Fruit fly (Drosophila melanogaster) whole organism, embryonic: ENCODE data around the gene CG17321.

Source experiments
- Atf3 ChIP-seq: fragments of 200-800 bp; sonication (Bioruptor generic); optimal IDR thresholded peaks from 3 replicates; lab custom pipeline; 2016; ENCODE audit warnings: missing biosample characterization, missing genetic modification characterization
- Atf6 ChIP-seq: fragments of 200-800 bp; sonication (Bioruptor generic); IDR thresholded peaks from 2 replicates; pipeline ENCODE4 v1.3.6; 2022; ENCODE audit warnings: missing biosample characterization, missing genetic modification characterization
- B-H1 ChIP-seq: fragments of 200-800 bp; sonication (Bioruptor generic); IDR thresholded peaks from 3 replicates; pipeline ENCODE4 v1.3.6; 2022; ENCODE audit warnings: missing biosample characterization, missing genetic modification characterization
- Blimp-1 ChIP-seq: fragments of 200-800 bp; sonication (Bioruptor generic); optimal IDR thresholded peaks from 3 replicates; lab custom pipeline; 2018; ENCODE audit warnings: missing biosample characterization, missing genetic modification characterization, mild to moderate bottlenecking, moderate library complexity, missing genetic modification reagents
- CG11085 ChIP-seq: fragments of 200-800 bp; sonication (Bioruptor generic); IDR thresholded peaks from 2 replicates; pipeline ENCODE4 v1.3.6; 2022; ENCODE audit warnings: missing biosample characterization, missing genetic modification characterization
- CG11504 ChIP-seq: fragments of 200-800 bp; sonication (Bioruptor generic); optimal IDR thresholded peaks from 3 replicates; lab custom pipeline; 2019; ENCODE audit warnings: missing biosample characterization, mild to moderate bottlenecking, missing genetic modification characterization, moderate library complexity
- CG1233 ChIP-seq: fragments of 200-800 bp; sonication (Bioruptor generic); optimal IDR thresholded peaks from 4 replicates; lab custom pipeline; 2018; ENCODE audit warnings: missing biosample characterization, mild to moderate bottlenecking, missing genetic modification characterization
- CG13287 ChIP-seq: fragments of 200-800 bp; sonication (Bioruptor generic); IDR thresholded peaks from 2 replicates; pipeline ENCODE4 v1.3.6; 2022; ENCODE audit warnings: missing biosample characterization, missing genetic modification characterization; ENCODE audit not compliant: partially characterized antibody
- CG15269 ChIP-seq: fragments of 200-800 bp; sonication (Bioruptor generic); optimal IDR thresholded peaks from 2 replicates; lab custom pipeline; 2018; ENCODE audit warnings: missing biosample characterization, mild to moderate bottlenecking, missing genetic modification characterization, moderate library complexity
- CG18599 ChIP-seq: fragments of 200-800 bp; sonication (Bioruptor generic); optimal IDR thresholded peaks from 3 replicates; lab custom pipeline; 2017; ENCODE audit warnings: missing biosample characterization, missing genetic modification characterization, mild to moderate bottlenecking, moderate library complexity, missing genetic modification reagents
- CG31224 ChIP-seq: fragments of 200-800 bp; sonication (Bioruptor generic); IDR thresholded peaks from 2 replicates; pipeline ENCODE4 v1.3.6; 2022; ENCODE audit warnings: missing biosample characterization, missing genetic modification characterization
- CG31441 ChIP-seq: fragments of 200-800 bp; sonication (Bioruptor generic); IDR thresholded peaks from 2 replicates; pipeline ENCODE4 v1.3.6; 2022; ENCODE audit warnings: missing biosample characterization, missing genetic modification characterization
- CG43689 ChIP-seq: fragments of 200-800 bp; sonication (Bioruptor generic); IDR thresholded peaks from 2 replicates; pipeline ENCODE4 v1.3.6; 2022; ENCODE audit warnings: missing biosample characterization, missing genetic modification characterization
- CG4424 ChIP-seq: fragments of 200-800 bp; sonication (Bioruptor generic); optimal IDR thresholded peaks from 3 replicates; lab custom pipeline; 2016; ENCODE audit warnings: missing biosample characterization, missing genetic modification characterization
- CG4730 ChIP-seq: fragments of 200-800 bp; sonication (Bioruptor generic); IDR thresholded peaks from 2 replicates; pipeline ENCODE4 v1.3.6; 2022; ENCODE audit warnings: missing biosample characterization, missing genetic modification characterization
- CG6272 ChIP-seq: fragments of 200-800 bp; sonication (Bioruptor generic); IDR thresholded peaks from 2 replicates; pipeline ENCODE4 v1.3.6; 2022; ENCODE audit warnings: missing biosample characterization, missing genetic modification characterization
- CG7357 ChIP-seq: fragments of 200-800 bp; sonication (Bioruptor generic); IDR thresholded peaks from 3 replicates; pipeline ENCODE4 v1.3.6; 2022; ENCODE audit warnings: missing biosample characterization, missing genetic modification characterization
- CG7928 ChIP-seq: fragments of 200-800 bp; sonication (Bioruptor generic); optimal IDR thresholded peaks from 2 replicates; lab custom pipeline; 2017; ENCODE audit warnings: missing biosample characterization, mild to moderate bottlenecking, missing genetic modification characterization
- Chrac-16 ChIP-seq: fragments of 200-800 bp; sonication (Bioruptor generic); optimal IDR thresholded peaks from 3 replicates; lab custom pipeline; 2016; ENCODE audit warnings: missing biosample characterization, missing genetic modification characterization
- D ChIP-seq, 2 experiments: fragments of 200-800 bp in 1 of 2; fragments of >200 bp in 1 of 2; sonication (Bioruptor generic) in 1 of 2; optimal IDR thresholded peaks; 2 replicates in 1 of 2; 3 replicates in 1 of 2; lab custom pipeline; 2017; ENCODE audit warnings: mild to moderate bottlenecking in 1 of 2, missing biosample characterization in 1 of 2, missing genetic modification characterization in 1 of 2, missing genetic modification reagents in 1 of 2
- Dek ChIP-seq: fragments of 200-800 bp; sonication (Bioruptor generic); optimal IDR thresholded peaks from 3 replicates; lab custom pipeline; 2019; ENCODE audit warnings: missing biosample characterization, mild to moderate bottlenecking, missing genetic modification characterization, moderate library complexity
- E2f2 ChIP-seq: fragments of 200-800 bp; sonication (Bioruptor generic); IDR thresholded peaks from 2 replicates; pipeline ENCODE4 v1.3.6; 2022; ENCODE audit warnings: missing biosample characterization, missing genetic modification characterization
- Ets65A ChIP-seq: fragments of 200-800 bp; sonication (Bioruptor generic); peaks from one replicate; lab custom pipeline; 2016; ENCODE audit warnings: missing biosample characterization, missing genetic modification characterization
- Ets97D ChIP-seq: fragments of 200-800 bp; sonication (Bioruptor generic); optimal IDR thresholded peaks from 3 replicates; lab custom pipeline; 2016; ENCODE audit warnings: missing biosample characterization, missing genetic modification characterization
- Gug ChIP-seq: fragments of 200-800 bp; sonication (Bioruptor generic); IDR thresholded peaks from 4 replicates; pipeline ENCODE4 v1.3.6; 2022; ENCODE audit warnings: missing biosample characterization, missing genetic modification characterization
- Hsf ChIP-seq: fragments of 200-800 bp; sonication (Bioruptor generic); optimal IDR thresholded peaks from 3 replicates; lab custom pipeline; 2016; ENCODE audit warnings: missing biosample characterization, missing genetic modification characterization
- Kr ChIP-seq: fragments of 200-800 bp; sonication (Bioruptor generic); optimal IDR thresholded peaks from 2 replicates; lab custom pipeline; 2017; ENCODE audit warnings: missing biosample characterization, mild to moderate bottlenecking, missing genetic modification characterization
- Max ChIP-seq: fragments of 200-800 bp; sonication (Bioruptor generic); optimal IDR thresholded peaks from 2 replicates; lab custom pipeline; 2016; ENCODE audit warnings: missing biosample characterization, mild to moderate bottlenecking, missing genetic modification characterization
- bowl ChIP-seq: fragments of 200-800 bp; sonication (Bioruptor generic); IDR thresholded peaks from 2 replicates; pipeline ENCODE4 v1.3.6; 2022; ENCODE audit warnings: missing biosample characterization, missing genetic modification characterization
- chif ChIP-seq, 2 experiments: fragments of 200-800 bp; sonication (Bioruptor generic); optimal IDR thresholded peaks; 3 replicates each; lab custom pipeline; 2016; ENCODE audit warnings: missing biosample characterization in 2 of 2, missing genetic modification characterization in 2 of 2
- cwo ChIP-seq: fragments of 200-800 bp; sonication (Bioruptor generic); optimal IDR thresholded peaks from 3 replicates; lab custom pipeline; 2017; ENCODE audit warnings: missing biosample characterization, missing genetic modification characterization, mild to moderate bottlenecking, moderate library complexity, missing genetic modification reagents
- da ChIP-seq: fragments of 200-800 bp; sonication (Bioruptor generic); optimal IDR thresholded peaks from 2 replicates; lab custom pipeline; 2016; ENCODE audit warnings: missing biosample characterization, missing genetic modification characterization
- dati ChIP-seq: fragments of 200-800 bp; sonication (Bioruptor generic); IDR thresholded peaks from 2 replicates; pipeline ENCODE4 v1.3.6; 2022; ENCODE audit warnings: missing biosample characterization, missing genetic modification characterization
- esg ChIP-seq: fragments of 200-800 bp; sonication (Bioruptor generic); conservative IDR thresholded peaks from 2 replicates; pipeline ENCODE4 v1.3.6; 2022; ENCODE audit warnings: missing biosample characterization, missing genetic modification characterization
- fru ChIP-seq: fragments of >200 bp; optimal IDR thresholded peaks from 2 replicates; lab custom pipeline; 2017
- grau ChIP-seq: fragments of 200-800 bp; optimal IDR thresholded peaks from 3 replicates; lab custom pipeline; 2019; ENCODE audit warnings: missing biosample characterization, mild to moderate bottlenecking, missing genetic modification characterization, moderate library complexity
- gsb-n ChIP-seq: fragments of 200-800 bp; sonication (Bioruptor generic); optimal IDR thresholded peaks from 3 replicates; lab custom pipeline; 2018; ENCODE audit warnings: missing biosample characterization, mild to moderate bottlenecking, missing genetic modification characterization
- her ChIP-seq: fragments of 200-800 bp; sonication (Bioruptor generic); optimal IDR thresholded peaks from 2 replicates; lab custom pipeline; 2016; ENCODE audit warnings: missing biosample characterization, missing genetic modification characterization
- hth ChIP-seq: fragments of >200 bp; optimal IDR thresholded peaks from 2 replicates; lab custom pipeline; 2017; ENCODE audit warnings: inconsistent platforms
- ind ChIP-seq: fragments of 200-800 bp; sonication (Bioruptor generic); optimal IDR thresholded peaks from 3 replicates; lab custom pipeline; 2016; ENCODE audit warnings: missing biosample characterization, missing genetic modification characterization
- kni ChIP-seq: fragments of 200-800 bp; sonication (Bioruptor generic); optimal IDR thresholded peaks from 3 replicates; lab custom pipeline; 2017; ENCODE audit warnings: mild to moderate bottlenecking, missing biosample characterization, missing genetic modification reagents, missing genetic modification characterization
- maf-S ChIP-seq: fragments of 200-800 bp; sonication (Bioruptor generic); optimal IDR thresholded peaks from 2 replicates; lab custom pipeline; 2016; ENCODE audit warnings: missing biosample characterization, missing genetic modification characterization
- pb ChIP-seq: fragments of 200-800 bp; sonication (Bioruptor generic); optimal IDR thresholded peaks from 3 replicates; lab custom pipeline; 2016; ENCODE audit warnings: missing biosample characterization, missing genetic modification characterization
- pnt ChIP-seq: fragments of 200-800 bp; sonication (Bioruptor generic); optimal IDR thresholded peaks from 3 replicates; lab custom pipeline; 2016; ENCODE audit warnings: missing biosample characterization, missing genetic modification characterization
- pum ChIP-seq: fragments of 200-800 bp; sonication (Bioruptor generic); optimal IDR thresholded peaks from 2 replicates; lab custom pipeline; 2016; ENCODE audit warnings: missing biosample characterization, missing genetic modification characterization
- row ChIP-seq: fragments of 200-800 bp; sonication (Bioruptor generic); IDR thresholded peaks from 3 replicates; pipeline ENCODE4 v1.3.6; 2022; ENCODE audit warnings: missing biosample characterization, missing genetic modification characterization
- sens ChIP-seq: fragments of 200-800 bp; sonication (Bioruptor generic); peaks from one replicate; lab custom pipeline; 2016; ENCODE audit warnings: missing biosample characterization, missing genetic modification characterization
- shn ChIP-seq: fragments of 200-800 bp; sonication (Bioruptor generic); optimal IDR thresholded peaks from 3 replicates; lab custom pipeline; 2016; ENCODE audit warnings: missing biosample characterization, missing genetic modification characterization
- sqz ChIP-seq: fragments of 200-800 bp; sonication (Bioruptor generic); optimal IDR thresholded peaks from 3 replicates; lab custom pipeline; 2018; ENCODE audit warnings: missing biosample characterization, mild to moderate bottlenecking, missing genetic modification characterization
- sug ChIP-seq: fragments of 200-800 bp; optimal IDR thresholded peaks from 2 replicates; lab custom pipeline; 2019; ENCODE audit warnings: missing biosample characterization, mild to moderate bottlenecking, missing genetic modification characterization, moderate library complexity
- unpg ChIP-seq: fragments of 200-800 bp; sonication (Bioruptor generic); optimal IDR thresholded peaks from 3 replicates; lab custom pipeline; 2018; ENCODE audit warnings: missing biosample characterization, mild to moderate bottlenecking, missing genetic modification characterization, moderate library complexity
- zen2 ChIP-seq: fragments of 200-800 bp; sonication (Bioruptor generic); IDR thresholded peaks from 3 replicates; pipeline ENCODE4 v1.3.6; 2022; ENCODE audit warnings: missing biosample characterization, missing genetic modification characterization; ENCODE audit not compliant: partially characterized antibody

Gene CG17321

dm6 chr2L:18890087-18890486 is 45.1 kb downstream of the CG17321 start (continued):
- TF ChIP-seq bowl (no peak), CG43689 (0 out of 2 replicates have a peak, but pooled peaks have one; percentile 17), grau (tag; lab: Kevin White, UChicago) (peak; percentile 70), CG31441 (GFP tag; lab: Robert Waterston, UW) (peak; percentile 81), CG31224 (no peak), zen2 (no peak), CG7928 (no peak), D (optimal IDR thresholded peaks at IDR 0.05; lab: Kevin White, UChicago) (no peak), D (GFP tag; optimal IDR thresholded peaks at IDR 0.05; lab: Kevin White, UChicago) (peak; percentile 78), CG11504 (tag; lab: Kevin White, UChicago) (peak; percentile 76), dati (GFP tag; lab: Robert Waterston, UW) (no peak), Atf6 (GFP tag; lab: Robert Waterston, UW) (peak; percentile 53; the same call in 1 of the 2 replicates), fru (lab: Kevin White, UChicago) (no peak), pnt (GFP tag; lab: Kevin White, UChicago) (peak; percentile 82), sens (GFP tag; lab: Kevin White, UChicago) (peak; percentile 96), row (GFP tag; lab: Robert Waterston, UW) (peak; percentile 77), CG6272 (GFP tag; lab: Robert Waterston, UW) (0 out of 2 replicates have a peak, but pooled peaks have one; percentile 24), Dek (no peak), B-H1 (GFP tag; lab: Robert Waterston, UW) (peak; percentile 38; the same call in 2 of the 3 replicates), CG4730 (GFP tag; lab: Robert Waterston, UW) (peak; percentile 61), CG7357 (peak; percentile 63; the same call in 2 of the 3 replicates), CG4424 (GFP tag; lab: Kevin White, UChicago) (peak; percentile 86), esg (peak; percentile 22; the same call in 1 of the 2 replicates), Blimp-1 (GFP tag; lab: Kevin White, UChicago) (peak; percentile 77), Max (peak; percentile 68), Ets97D (peak; percentile 37), da (no peak), pb (peak; percentile 50), maf-S (peak; percentile 51), unpg (GFP tag; lab: Kevin White, UChicago) (peak; percentile 83), gsb-n (tag; lab: Kevin White, UChicago) (peak; percentile 87), Chrac-16 (GFP tag; lab: Kevin White, UChicago) (peak; percentile 89), kni (GFP tag; lab: Kevin White, UChicago) (no peak), hth (lab: Kevin White, UChicago) (no peak), CG15269 (tag; lab: Kevin White, UChicago) (peak; percentile 46), shn (GFP tag; lab: Kevin White, UChicago) (peak; percentile 62), Gug (GFP tag; lab: Robert Waterston, UW) (peak; percentile 42; the same call in 2 of the 4 replicates), chif (GFP tag; optimal IDR thresholded peaks at IDR 0.05; lab: Kevin White, UChicago) (peak; percentile 82 to 90), CG11085 (GFP tag; lab: Robert Waterston, UW) (no peak), CG18599 (GFP tag; lab: Kevin White, UChicago) (peak; percentile 49), ind (peak; percentile 61), Ets65A (peak; percentile 96), sqz (peak; percentile 30), CG1233 (GFP tag; lab: Kevin White, UChicago) (peak; percentile 71), sug (tag; lab: Kevin White, UChicago) (no peak), her (GFP tag; lab: Kevin White, UChicago) (peak; percentile 16), Kr (GFP tag; lab: Kevin White, UChicago) (peak; percentile 43), pum (GFP tag; lab: Kevin White, UChicago) (peak; percentile 83), cwo (GFP tag; lab: Kevin White, UChicago) (no peak), CG13287 (no peak), E2f2 (GFP tag; lab: Robert Waterston, UW) (peak; percentile 44), Atf3 (GFP tag; lab: Kevin White, UChicago) (peak; percentile 66), Hsf (GFP tag; lab: Kevin White, UChicago) (peak; percentile 84)
